Worm (Caenorhabditis elegans) whole organism, late embryonic: ENCODE measurements around the gene gst-17.

ENCODE experiments used
- C08G9.2 ChIP-seq: sonication (generic microtip); optimal IDR thresholded peaks from 2 replicates; lab custom pipeline; 2016; ENCODE audit warnings: mild to moderate bottlenecking, missing genetic modification characterization, moderate library complexity, missing compliant biosample characterization
- dve-1 ChIP-seq: sonication (generic microtip); optimal IDR thresholded peaks from 2 replicates; lab custom pipeline; 2017; ENCODE audit warnings: antibody characterized with exemption, mild to moderate bottlenecking, missing genetic modification characterization, missing compliant biosample characterization

Gene gst-17

ce11 chrII:13585655-13586170, 44.9 kb downstream of the gst-17 start, which contains the start of gene Y48E1B.8:
TSS of gene Y48E1B.8 (plus strand) at chrII:13585705.
- TF ChIP-seq dve-1 (tag; lab: Kevin White, UChicago) = no peak
- TF ChIP-seq C08G9.2 = peak; percentile 14
